Worm (Caenorhabditis elegans): ENCODE results near the gene srz-95.
"Not testable (repeated sequence)": the region's sequence is repeated elsewhere in the genome, so short reads cannot be mapped to it uniquely, and the experiment has no call there.

srz-95 gene

DNA sequence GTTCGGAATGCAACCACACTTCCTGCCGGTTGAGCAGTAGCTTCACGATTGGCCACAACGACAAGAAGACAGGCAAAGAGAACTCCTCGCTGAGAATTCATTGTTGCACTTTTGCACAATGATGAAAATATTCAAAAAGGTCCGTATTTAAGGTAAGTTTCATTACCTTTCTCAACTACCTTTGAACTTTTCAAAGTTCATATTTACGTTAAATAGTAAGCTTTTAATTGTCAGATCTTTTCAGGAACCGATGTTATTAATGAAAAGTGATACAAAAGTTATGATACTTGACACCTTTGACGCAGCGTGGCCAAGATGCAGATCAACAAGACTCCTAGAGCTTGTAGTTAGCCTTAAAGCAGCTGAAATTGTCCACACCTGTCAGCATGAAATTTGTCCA is 29.5 kb downstream of the srz-95 start, which contains the start of gene F49H6.12:
Gene F49H6.12 (minus strand): TSS at position 101 of the 400 bp plus-strand sequence.
- TF ChIP-seq unc-62 (GFP tag; optimal IDR thresholded peaks at IDR 0.05): no peak

ce11 chrV:17022100-17022499 is 30.3 kb downstream of the srz-95 start:
- TF ChIP-seq egrh-3 (GFP tag; IDR thresholded peaks at IDR 0.05) (peak; percentile 74; the same call in 1 of the 2 replicates), ceh-91 (GFP tag; IDR thresholded peaks at IDR 0.05) (0 out of 2 replicates have a peak, but pooled peaks have one; percentile 15), pbrm-1 (GFP tag; IDR thresholded peaks at IDR 0.05) (0 out of 2 replicates have a peak, but pooled peaks have one; percentile 20), dox-1 (GFP tag; IDR thresholded peaks at IDR 0.05) (peak; percentile 39; the same call in 1 of the 2 replicates), snpc-4 (tag; optimal IDR thresholded peaks at IDR 0.05) (peak in 1 of 4 experiments; percentile 59), lin-26 (GFP tag; IDR thresholded peaks at IDR 0.05) (0 out of 2 replicates have a peak, but pooled peaks have one; percentile 36), nfyb-1 (GFP tag; IDR thresholded peaks at IDR 0.05) (0 out of 2 replicates have a peak, but pooled peaks have one; percentile 39), zfh-2 (GFP tag; conservative IDR thresholded peaks at IDR 0.05) (peak; percentile 90)
- TF ChIP-seq snpc-4 (GFP tag; optimal IDR thresholded peaks at IDR 0.05): not testable (repeated sequence)

ce11 chrV:17022613-17023322 is 30.9 kb downstream of the srz-95 start, which contains the start of the genes F49H6.8 and F49H6.5:
Gene F49H6.8 (minus strand): TSS chrV:17022663.
Gene F49H6.5 (plus strand): TSS chrV:17023241.
- TF ChIP-seq nhr-80 (tag; optimal IDR thresholded peaks at IDR 0.05) (peak; percentile 37), nfyb-1 (GFP tag; IDR thresholded peaks at IDR 0.05) (no peak), snpc-4 (GFP tag; optimal IDR thresholded peaks at IDR 0.05) (no peak), snpc-4 (tag; optimal IDR thresholded peaks at IDR 0.05) (peak in 1 of 4 experiments; percentile 40)

ce11 chrV:17026289-17026688 is 34.5 kb downstream of the srz-95 start, which contains the start of gene F49H6.15:
Gene F49H6.15 (minus strand): TSS chrV:17026389.
- TF ChIP-seq F23B12.7 (tag; optimal IDR thresholded peaks at IDR 0.05; ENCODE audit: insufficient read depth) (no peak), bed-2 (GFP tag; IDR thresholded peaks at IDR 0.05) (no peak), nfya-2 (GFP tag; IDR thresholded peaks at IDR 0.05) (no peak), ztf-28 (GFP tag; IDR thresholded peaks at IDR 0.05) (no peak), T26A5.8 (tag; optimal IDR thresholded peaks at IDR 0.05) (no peak), mxl-1 (tag; optimal IDR thresholded peaks at IDR 0.05) (no peak), ceh-27 (GFP tag; optimal IDR thresholded peaks at IDR 0.05) (no peak), lir-1 (GFP tag; conservative IDR thresholded peaks at IDR 0.05) (no peak), sptf-2 (GFP tag; optimal IDR thresholded peaks at IDR 0.05) (no peak), dpff-1 (tag; optimal IDR thresholded peaks at IDR 0.05) (no peak), cebp-2 (GFP tag; IDR thresholded peaks at IDR 0.05) (no peak), tbx-9 (tag; optimal IDR thresholded peaks at IDR 0.05; ENCODE audit: borderline replicate concordance) (no peak), ekl-4 (GFP tag; IDR thresholded peaks at IDR 0.05) (no peak), F55B11.4 (tag; optimal IDR thresholded peaks at IDR 0.05; ENCODE audit: borderline replicate concordance, insufficient read depth) (no peak)

DNA sequence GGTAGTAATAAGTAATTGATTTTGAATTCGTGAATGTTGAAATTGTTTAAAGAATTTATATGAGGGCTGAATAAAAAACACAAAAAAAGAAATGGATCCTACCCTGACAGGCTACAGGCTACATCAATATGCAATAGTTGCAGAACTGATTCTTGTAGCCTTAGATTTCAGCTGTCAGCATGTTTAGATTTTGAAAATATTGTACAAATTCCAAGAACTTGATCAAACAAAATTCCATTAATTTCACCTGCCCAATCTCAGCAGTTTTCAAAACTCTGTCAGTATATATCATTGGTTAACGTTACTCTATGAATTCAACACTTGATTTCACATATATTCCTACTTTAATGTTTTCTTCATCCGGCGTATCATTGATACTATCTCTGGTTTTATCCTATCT is 38.6 kb downstream of the srz-95 start:
- TF ChIP-seq dpl-1 (GFP tag; optimal IDR thresholded peaks at IDR 0.05): no peak
- TF ChIP-seq mes-4 (tag; optimal IDR thresholded peaks at IDR 0.05): no peak
- no peak for TF ChIP-seq Y67H2A.10 (GFP tag; conservative IDR thresholded peaks at IDR 0.05)
- no peak for TF ChIP-seq nhr-90 (tag; optimal IDR thresholded peaks at IDR 0.05)
- TF ChIP-seq rpc-1 (optimal IDR thresholded peaks at IDR 0.05): no peak
- no peak for TF ChIP-seq rpc-1 (tag; optimal IDR thresholded peaks at IDR 0.05)
- TF ChIP-seq snpc-1.3 (tag; optimal IDR thresholded peaks at IDR 0.05; ENCODE audit: insufficient read depth): no peak
- no peak for TF ChIP-seq ceh-91 (GFP tag; IDR thresholded peaks at IDR 0.05)
